Worm (Caenorhabditis elegans) whole organism, early embryonic: ENCODE results near the gene Y43F8C.16.

Experiments used
- B0310.2 ChIP-seq: sonication (generic microtip); optimal IDR thresholded peaks from 2 replicates; lab custom pipeline; 2016; ENCODE audit warnings: mild to moderate bottlenecking, missing genetic modification characterization, missing compliant biosample characterization
- ama-1 ChIP-seq: fragments of 150-350 bp; optimal IDR thresholded peaks from 2 replicates; lab custom pipeline; 2014
- ceh-36 ChIP-seq: sonication (generic microtip); optimal IDR thresholded peaks from 2 replicates; lab custom pipeline; 2016; ENCODE audit warnings: missing genetic modification characterization, inconsistent platforms, missing compliant biosample characterization
- flt-1 ChIP-seq: fragments of 200-800 bp; sonication (Bioruptor generic); IDR thresholded peaks from 2 replicates; pipeline ENCODE4 v1.3.6; 2022; ENCODE audit warnings: missing genetic modification characterization, missing compliant biosample characterization
- hmg-4 ChIP-seq: fragments of 200-800 bp; sonication (Bioruptor generic); optimal IDR thresholded peaks from 2 replicates; lab custom pipeline; 2018; ENCODE audit warnings: mild to moderate bottlenecking, missing genetic modification characterization, missing compliant biosample characterization
- hnd-1 ChIP-seq: sonication (generic microtip); optimal IDR thresholded peaks from 2 replicates; lab custom pipeline; 2016; ENCODE audit warnings: missing genetic modification characterization, missing compliant biosample characterization
- pes-1 ChIP-seq: fragments of 200-800 bp; sonication (Bioruptor generic); IDR thresholded peaks from 2 replicates; pipeline ENCODE4 v1.3.6; 2022; ENCODE audit warnings: missing genetic modification reagents, missing genetic modification characterization, missing compliant biosample characterization
- sea-1 ChIP-seq: fragments of 200-800 bp; sonication (Bioruptor generic); conservative IDR thresholded peaks from 2 replicates; pipeline ENCODE4 v1.3.6; 2022; ENCODE audit warnings: missing genetic modification characterization, missing compliant biosample characterization
- tbx-11 ChIP-seq: fragments of 200-800 bp; sonication (Bioruptor generic); IDR thresholded peaks from 2 replicates; pipeline ENCODE4 v1.3.6; 2022; ENCODE audit warnings: missing genetic modification characterization, missing compliant biosample characterization
- tra-4 ChIP-seq: sonication (generic microtip); optimal IDR thresholded peaks from 2 replicates; lab custom pipeline; 2017; ENCODE audit warnings: missing genetic modification characterization, missing compliant biosample characterization

DNA sequence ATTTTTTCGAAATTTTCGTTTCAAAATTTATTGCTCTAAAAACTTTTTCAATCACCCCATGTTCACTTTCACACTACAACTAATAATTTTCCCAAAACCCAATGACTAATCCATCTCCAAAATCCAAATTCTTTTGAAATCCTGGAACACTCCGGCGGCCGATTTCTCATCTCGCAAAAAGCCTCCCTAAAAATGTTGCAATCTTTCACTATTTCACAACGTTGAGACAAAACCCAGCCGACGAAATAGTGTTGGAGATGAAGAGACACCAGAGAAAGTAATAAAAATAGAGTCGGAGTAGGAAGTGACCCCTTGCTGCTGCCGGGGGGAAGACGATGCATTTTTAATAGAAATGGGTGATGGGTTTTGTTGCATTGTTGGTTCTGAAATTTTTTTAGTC lies 9.3 kb upstream of the Y43F8C.16 start:
- TF ChIP-seq hmg-4 (GFP tag; lab: Kevin White, UChicago) (no peak), ceh-36 (tag; lab: Kevin White, UChicago) (no peak), pes-1 (GFP tag; lab: Robert Waterston, UW) (no peak), ama-1 (lab: Kevin White, UChicago) (no peak), flt-1 (no peak), hnd-1 (tag; lab: Kevin White, UChicago) (no peak), tra-4 (tag; lab: Kevin White, UChicago) (no peak), sea-1 (GFP tag; lab: Robert Waterston, UW) (no peak), B0310.2 (no peak), tbx-11 (no peak)
